Fruit fly (Drosophila melanogaster) whole organism, adult: ENCODE results near the gene CG31050.

Experiments
- CG11617 ChIP-seq: fragments of 200-800 bp; sonication (Bioruptor generic); optimal IDR thresholded peaks from 2 replicates; lab custom pipeline; 2017; ENCODE audit warnings: mild to moderate bottlenecking, missing biosample characterization, missing genetic modification reagents, missing genetic modification characterization
- CG12768 ChIP-seq: fragments of 200-800 bp; sonication (Bioruptor generic); optimal IDR thresholded peaks from 2 replicates; lab custom pipeline; 2017; ENCODE audit warnings: missing biosample characterization, missing genetic modification characterization, mild to moderate bottlenecking, moderate library complexity, missing genetic modification reagents
- CG14711 ChIP-seq: fragments of 200-800 bp; sonication (Bioruptor generic); optimal IDR thresholded peaks from 2 replicates; lab custom pipeline; 2018; ENCODE audit warnings: missing biosample characterization, mild to moderate bottlenecking, missing genetic modification characterization, moderate library complexity
- CG1620 ChIP-seq: fragments of 200-800 bp; sonication (Bioruptor generic); optimal IDR thresholded peaks from 2 replicates; lab custom pipeline; 2016; ENCODE audit warnings: missing biosample characterization, missing genetic modification characterization
- CG33017 ChIP-seq: fragments of 200-800 bp; sonication (Bioruptor generic); optimal IDR thresholded peaks from 2 replicates; lab custom pipeline; 2018; ENCODE audit warnings: missing biosample characterization, mild to moderate bottlenecking, missing genetic modification characterization, moderate library complexity
- CG5204 ChIP-seq: fragments of 200-800 bp; sonication (Bioruptor generic); optimal IDR thresholded peaks from 2 replicates; lab custom pipeline; 2016; ENCODE audit warnings: missing biosample characterization, missing genetic modification characterization
- CG7045 ChIP-seq: fragments of 200-800 bp; sonication (Bioruptor generic); optimal IDR thresholded peaks from 2 replicates; lab custom pipeline; 2017; ENCODE audit warnings: missing biosample characterization, mild to moderate bottlenecking, missing genetic modification characterization
- CG7101 ChIP-seq: fragments of 200-800 bp; sonication (Bioruptor generic); optimal IDR thresholded peaks from 2 replicates; lab custom pipeline; 2018; ENCODE audit warnings: missing biosample characterization, mild to moderate bottlenecking, missing genetic modification characterization, moderate library complexity
- Clk ChIP-seq: fragments of 200-800 bp; sonication (Bioruptor generic); optimal IDR thresholded peaks from 2 replicates; lab custom pipeline; 2017; ENCODE audit warnings: missing biosample characterization, missing genetic modification characterization
- Crg-1 ChIP-seq: fragments of 200-800 bp; sonication (Bioruptor generic); optimal IDR thresholded peaks from 2 replicates; lab custom pipeline; 2016; ENCODE audit warnings: missing biosample characterization, missing genetic modification characterization
- Hr96 ChIP-seq: fragments of 200-800 bp; sonication (Bioruptor generic); optimal IDR thresholded peaks from 2 replicates; lab custom pipeline; 2016; ENCODE audit warnings: missing biosample characterization, missing genetic modification characterization
- Mnt ChIP-seq: fragments of 200-800 bp; sonication (Bioruptor generic); optimal IDR thresholded peaks from 2 replicates; lab custom pipeline; 2016; ENCODE audit warnings: missing biosample characterization, mild to moderate bottlenecking, missing genetic modification characterization
- bab1 ChIP-seq: fragments of 200-800 bp; sonication (Bioruptor generic); optimal IDR thresholded peaks from 3 replicates; lab custom pipeline; 2019; ENCODE audit warnings: missing biosample characterization, mild to moderate bottlenecking, missing genetic modification characterization, moderate library complexity
- cic ChIP-seq: fragments of 200-800 bp; sonication (Bioruptor generic); optimal IDR thresholded peaks from 2 replicates; lab custom pipeline; 2017; ENCODE audit warnings: missing biosample characterization, mild to moderate bottlenecking, missing genetic modification characterization, moderate library complexity
- cnc ChIP-seq, 2 experiments: fragments of >200 bp; optimal IDR thresholded peaks; 2 replicates each; lab custom pipeline; 2017
- kay ChIP-seq: fragments of 200-800 bp; sonication (Bioruptor generic); peaks from one replicate; lab custom pipeline; 2016; ENCODE audit warnings: missing biosample characterization, missing genetic modification characterization, borderline replicate concordance
- ovo ChIP-seq: fragments of 200-800 bp; sonication (Bioruptor generic); optimal IDR thresholded peaks from 2 replicates; lab custom pipeline; 2016; ENCODE audit warnings: missing biosample characterization, missing genetic modification characterization
- pad ChIP-seq: fragments of 200-800 bp; sonication (Bioruptor generic); optimal IDR thresholded peaks from 3 replicates; lab custom pipeline; 2017; ENCODE audit warnings: missing biosample characterization, missing genetic modification characterization, mild to moderate bottlenecking, moderate library complexity, missing genetic modification reagents
- tj ChIP-seq: fragments of 200-800 bp; sonication (Bioruptor generic); optimal IDR thresholded peaks from 3 replicates; lab custom pipeline; 2017; ENCODE audit warnings: missing biosample characterization, mild to moderate bottlenecking, missing genetic modification characterization, moderate library complexity
- toe ChIP-seq: fragments of 200-800 bp; sonication (Bioruptor generic); optimal IDR thresholded peaks from 2 replicates; lab custom pipeline; 2016; ENCODE audit warnings: missing biosample characterization, missing genetic modification characterization

CG31050 gene

DNA sequence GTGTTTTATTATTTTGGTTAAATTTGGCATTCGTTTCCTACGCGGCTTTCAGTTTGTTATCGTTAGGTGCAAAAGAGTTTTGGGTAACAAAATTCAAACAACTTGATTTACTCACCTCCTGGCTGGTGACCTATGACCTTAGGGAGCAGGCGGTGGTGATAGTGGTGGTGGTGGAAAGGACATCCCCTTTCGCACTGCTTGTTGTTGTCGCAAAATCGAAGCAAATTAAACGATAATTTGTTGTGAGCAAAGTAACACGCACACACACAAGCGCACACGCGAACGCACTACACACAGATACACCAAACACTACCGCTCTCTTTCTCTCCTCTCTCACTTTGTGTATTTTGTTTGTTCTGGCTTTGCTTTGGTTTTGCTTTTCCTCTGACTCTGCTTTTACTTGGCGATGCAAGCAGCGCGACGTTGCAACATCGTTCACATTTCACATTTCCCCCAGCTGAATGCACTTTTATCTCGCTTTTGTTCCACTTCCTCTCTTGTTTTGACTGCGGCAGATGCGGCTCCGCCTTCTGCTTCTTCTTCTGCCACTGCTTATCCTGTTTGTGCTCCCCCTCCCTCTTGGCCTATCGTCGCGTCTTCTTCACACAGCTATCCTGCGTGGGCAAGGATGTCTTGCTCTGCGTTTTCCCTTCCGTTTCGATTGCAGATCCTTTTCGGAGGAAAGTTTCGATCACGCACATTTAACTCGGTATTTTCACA is 15.9 kb downstream of the CG31050 start:
- peak; percentile 10 for TF ChIP-seq tj (GFP tag; lab: Kevin White, UChicago)
- TF ChIP-seq CG11617 (GFP tag; lab: Kevin White, UChicago), result no peak
- TF ChIP-seq CG7101 (tag; lab: Kevin White, UChicago), result no peak
- TF ChIP-seq CG12768 (GFP tag; lab: Kevin White, UChicago), result no peak

DNA sequence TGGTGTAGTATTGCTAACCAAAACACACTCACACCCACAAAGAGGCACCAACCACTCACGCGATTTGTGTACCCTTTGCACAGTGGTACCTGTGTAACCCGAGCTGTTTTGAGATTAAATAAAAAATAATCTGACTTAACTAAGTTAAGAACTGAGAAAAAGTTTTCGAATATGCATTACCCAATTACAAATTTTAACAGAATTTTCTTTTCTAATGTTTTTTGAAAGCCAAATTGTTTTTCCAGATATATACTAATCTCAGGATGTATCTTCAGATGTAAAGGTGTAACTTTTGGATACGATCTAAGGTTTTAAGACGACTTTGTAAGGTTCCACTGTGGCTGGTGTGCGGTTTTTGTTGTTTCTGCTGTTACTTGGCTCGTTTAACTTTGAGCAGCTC is 16.5 kb downstream of the CG31050 start:
- TF ChIP-seq CG12768 (GFP tag; lab: Kevin White, UChicago), result no peak
- no peak for TF ChIP-seq CG1620 (GFP tag; lab: Kevin White, UChicago)
- no peak for TF ChIP-seq toe (GFP tag; lab: Kevin White, UChicago)
- TF ChIP-seq CG5204 (GFP tag; lab: Kevin White, UChicago), result no peak
- no peak for TF ChIP-seq kay
- TF ChIP-seq Mnt (GFP tag; lab: Kevin White, UChicago), result no peak
- peak; percentile 12 for TF ChIP-seq tj (GFP tag; lab: Kevin White, UChicago)
- no peak for TF ChIP-seq CG11617 (GFP tag; lab: Kevin White, UChicago)
- peak; percentile 75 for TF ChIP-seq bab1 (GFP tag; lab: Kevin White, UChicago)
- TF ChIP-seq CG33017 (tag; lab: Kevin White, UChicago), result peak; percentile 10
- no peak for TF ChIP-seq Hr96
- TF ChIP-seq CG7101 (tag; lab: Kevin White, UChicago), result peak; percentile 32
- TF ChIP-seq Crg-1 (GFP tag; lab: Kevin White, UChicago), result no peak
- TF ChIP-seq Clk, result no peak
- TF ChIP-seq CG7045 (GFP tag; lab: Kevin White, UChicago), result no peak
- TF ChIP-seq cnc (optimal IDR thresholded peaks at IDR 0.05; lab: Kevin White, UChicago), result no peak
- no peak for TF ChIP-seq pad (GFP tag; lab: Kevin White, UChicago)
- peak; percentile 18 for TF ChIP-seq CG14711 (tag; lab: Kevin White, UChicago)
- TF ChIP-seq ovo (GFP tag; lab: Kevin White, UChicago), result no peak
- no peak for TF ChIP-seq cic

DNA sequence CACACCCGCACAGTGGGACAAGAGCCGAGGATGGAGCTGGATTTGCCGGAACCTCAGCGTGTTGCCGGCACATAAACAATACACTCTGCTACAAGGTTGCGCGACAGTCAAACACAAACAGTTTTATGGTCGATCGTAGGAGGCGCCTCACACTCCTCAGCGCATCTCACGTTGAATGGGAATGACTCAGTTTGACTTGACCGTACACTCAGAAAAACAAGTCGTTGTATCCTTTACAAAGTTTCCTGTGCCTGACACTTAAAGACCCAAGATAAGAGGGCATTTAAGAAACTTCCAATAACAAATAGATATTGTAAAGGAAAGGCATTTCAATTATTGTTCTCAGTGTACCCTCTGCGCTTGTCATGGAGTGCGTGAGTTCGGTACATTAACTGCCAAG is 18.5 kb downstream of the CG31050 start:
- TF ChIP-seq Clk, result no peak

DNA sequence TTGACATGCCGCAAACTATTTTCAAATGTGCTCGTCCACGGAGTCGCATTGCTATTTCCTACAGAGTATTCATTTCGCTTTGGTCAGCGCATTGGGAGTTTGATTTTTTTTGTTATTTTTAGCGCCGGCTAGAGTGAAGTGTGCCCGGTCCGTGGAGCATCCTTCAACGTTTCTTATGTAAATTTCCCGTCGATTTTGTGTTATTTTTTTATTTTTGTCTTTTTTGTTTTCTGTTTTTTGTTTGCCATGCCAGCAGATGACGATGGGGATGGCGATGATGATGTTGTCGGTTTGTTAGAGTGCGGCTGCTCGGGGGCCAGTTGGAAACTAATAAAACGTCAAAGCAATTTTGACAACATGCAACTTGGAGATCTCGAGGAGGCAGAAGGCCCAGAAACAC is 19.4 kb downstream of the CG31050 start:
- TF ChIP-seq CG33017 (tag; lab: Kevin White, UChicago) (no peak), bab1 (GFP tag; lab: Kevin White, UChicago) (no peak), kay (no peak), ovo (GFP tag; lab: Kevin White, UChicago) (no peak), Clk (no peak), CG12768 (GFP tag; lab: Kevin White, UChicago) (no peak), CG14711 (tag; lab: Kevin White, UChicago) (no peak), Crg-1 (GFP tag; lab: Kevin White, UChicago) (no peak), Hr96 (no peak)

DNA sequence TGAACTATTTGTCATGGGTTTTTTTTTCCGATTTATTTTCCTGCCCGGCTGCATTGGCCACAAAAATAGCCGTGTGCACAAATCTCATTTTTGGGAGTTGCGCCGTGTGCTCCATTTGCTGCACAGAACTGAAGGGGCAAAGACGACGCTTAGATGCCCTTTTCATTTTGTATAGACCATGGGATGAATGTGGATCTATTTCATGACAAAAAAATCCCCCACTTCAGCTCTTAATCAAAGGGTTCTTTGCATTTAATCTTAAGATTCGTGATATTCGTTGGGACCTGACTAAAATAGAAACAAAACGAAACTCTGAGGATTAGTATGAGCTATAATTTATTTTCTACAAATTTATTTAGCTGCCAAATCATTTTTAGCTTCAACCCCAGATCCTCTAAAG is 20.2 kb downstream of the CG31050 start:
- no peak for TF ChIP-seq Clk

DNA sequence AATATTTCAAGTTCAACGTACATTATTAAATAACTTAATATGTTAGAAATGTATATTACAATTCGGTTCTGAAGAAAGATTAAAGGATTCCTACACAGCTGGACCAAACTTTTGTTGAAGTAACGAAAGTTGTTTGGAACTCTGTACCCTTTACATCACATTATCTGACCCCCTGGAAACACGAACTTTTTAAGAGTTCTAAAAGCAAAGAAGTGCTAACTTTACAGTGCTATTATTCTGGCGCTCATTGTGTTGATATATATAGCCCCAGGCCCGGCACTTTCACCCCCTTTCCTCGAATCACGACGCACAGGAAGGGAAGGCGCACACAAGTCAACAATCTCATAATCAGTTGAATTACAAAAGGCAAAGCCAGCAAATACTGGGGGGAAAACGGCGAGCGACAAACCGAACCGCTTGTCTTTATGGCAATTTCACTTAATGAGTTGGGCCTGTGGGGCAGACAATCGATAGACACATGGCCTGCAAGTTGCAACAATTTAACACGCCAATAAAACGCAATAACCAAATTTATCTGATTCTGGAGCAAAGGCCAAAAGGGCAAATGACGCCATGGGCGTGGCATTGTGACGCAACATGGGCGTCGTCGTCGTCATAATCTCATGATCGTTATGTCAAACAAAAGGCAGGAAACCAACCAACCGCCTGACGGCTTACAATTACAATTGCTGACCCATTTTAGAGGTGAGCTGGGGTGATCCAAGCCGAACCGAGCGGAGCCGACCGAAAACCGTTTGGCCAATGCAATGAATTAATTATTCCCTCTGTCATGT is 20.9 kb downstream of the CG31050 start:
- TF ChIP-seq Mnt (GFP tag; lab: Kevin White, UChicago) (no peak), CG1620 (GFP tag; lab: Kevin White, UChicago) (no peak), toe (GFP tag; lab: Kevin White, UChicago) (no peak), CG14711 (tag; lab: Kevin White, UChicago) (no peak), ovo (GFP tag; lab: Kevin White, UChicago) (no peak), cic (peak; percentile 12), CG7045 (GFP tag; lab: Kevin White, UChicago) (no peak), bab1 (GFP tag; lab: Kevin White, UChicago) (no peak), tj (GFP tag; lab: Kevin White, UChicago) (peak; percentile 24), Clk (no peak), CG11617 (GFP tag; lab: Kevin White, UChicago) (peak; percentile 11), kay (peak; percentile 15)

DNA sequence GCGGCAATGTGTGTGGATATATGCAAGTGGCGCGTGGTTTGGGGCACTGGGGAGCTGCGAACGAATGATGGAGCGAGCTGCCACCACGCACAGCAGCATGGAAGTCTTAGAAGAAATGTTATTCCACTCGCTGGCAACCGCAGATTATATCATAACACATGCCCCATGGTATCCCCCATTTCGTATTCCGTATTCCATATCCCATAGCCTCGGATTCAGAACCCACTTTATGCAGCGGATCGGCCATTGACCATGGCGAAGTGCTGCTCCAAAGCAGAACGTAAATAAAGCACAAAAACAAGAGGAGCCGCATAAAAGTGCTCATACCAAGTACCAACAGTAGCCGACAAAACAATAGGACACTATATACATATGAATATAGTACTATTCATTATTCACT is 21.6 kb downstream of the CG31050 start:
- no peak for TF ChIP-seq Crg-1 (GFP tag; lab: Kevin White, UChicago)
- no peak for TF ChIP-seq CG7101 (tag; lab: Kevin White, UChicago)
- TF ChIP-seq CG1620 (GFP tag; lab: Kevin White, UChicago), result no peak
- TF ChIP-seq bab1 (GFP tag; lab: Kevin White, UChicago), result no peak
- no peak for TF ChIP-seq CG12768 (GFP tag; lab: Kevin White, UChicago)
- no peak for TF ChIP-seq cnc (optimal IDR thresholded peaks at IDR 0.05; lab: Kevin White, UChicago)
- TF ChIP-seq Clk, result no peak
- no peak for TF ChIP-seq toe (GFP tag; lab: Kevin White, UChicago)
- no peak for TF ChIP-seq cic
- no peak for TF ChIP-seq tj (GFP tag; lab: Kevin White, UChicago)
- TF ChIP-seq ovo (GFP tag; lab: Kevin White, UChicago), result no peak
- no peak for TF ChIP-seq Hr96
- TF ChIP-seq pad (GFP tag; lab: Kevin White, UChicago), result no peak
- no peak for TF ChIP-seq CG33017 (tag; lab: Kevin White, UChicago)
- no peak for TF ChIP-seq CG11617 (GFP tag; lab: Kevin White, UChicago)
- TF ChIP-seq CG7045 (GFP tag; lab: Kevin White, UChicago), result no peak
- TF ChIP-seq CG5204 (GFP tag; lab: Kevin White, UChicago), result no peak
- TF ChIP-seq kay, result no peak
- no peak for TF ChIP-seq Mnt (GFP tag; lab: Kevin White, UChicago)
